Fruit fly (Drosophila melanogaster) whole organism, pupa: Measurements from ENCODE around the gene CG31111.

Experiments
- CG10348 ChIP-seq: fragments of 200-800 bp; sonication (Bioruptor generic); IDR thresholded peaks from 2 replicates; pipeline ENCODE4 v1.3.6; 2022; ENCODE audit warnings: missing biosample characterization, missing genetic modification characterization
- CG12605 ChIP-seq: fragments of 200-800 bp; sonication (Bioruptor generic); IDR thresholded peaks from 2 replicates; pipeline ENCODE4 v1.3.6; 2022; ENCODE audit warnings: missing biosample characterization, missing genetic modification characterization
- CG13204 ChIP-seq: fragments of 200-800 bp; sonication (Bioruptor generic); optimal IDR thresholded peaks from 2 replicates; lab custom pipeline; 2018; ENCODE audit warnings: missing biosample characterization, mild to moderate bottlenecking, missing genetic modification characterization, moderate library complexity
- CG14655 ChIP-seq: fragments of 200-800 bp; sonication (Bioruptor generic); optimal IDR thresholded peaks from 3 replicates; lab custom pipeline; 2017; ENCODE audit warnings: mild to moderate bottlenecking, missing biosample characterization, missing genetic modification reagents, missing genetic modification characterization
- CG15710 ChIP-seq: fragments of 200-800 bp; sonication (Bioruptor generic); optimal IDR thresholded peaks from 2 replicates; lab custom pipeline; 2018; ENCODE audit warnings: missing biosample characterization, mild to moderate bottlenecking, missing genetic modification characterization, moderate library complexity
- CG17806 ChIP-seq: fragments of 200-800 bp; sonication (Bioruptor generic); optimal IDR thresholded peaks from 2 replicates; lab custom pipeline; 2018; ENCODE audit warnings: missing biosample characterization, mild to moderate bottlenecking, missing genetic modification characterization, moderate library complexity
- CG32121 ChIP-seq: fragments of 200-800 bp; sonication (Bioruptor generic); IDR thresholded peaks from 2 replicates; pipeline ENCODE4 v1.3.6; 2022; ENCODE audit warnings: missing biosample characterization, missing genetic modification characterization
- CG34367 ChIP-seq: fragments of 200-800 bp; sonication (Bioruptor generic); optimal IDR thresholded peaks from 2 replicates; lab custom pipeline; 2018; ENCODE audit warnings: missing biosample characterization, mild to moderate bottlenecking, missing genetic modification characterization
- CG4496 ChIP-seq: fragments of 200-800 bp; sonication (Bioruptor generic); IDR thresholded peaks from 3 replicates; pipeline ENCODE4 v1.3.6; 2022; ENCODE audit warnings: missing biosample characterization, missing genetic modification characterization
- CG8159 ChIP-seq: fragments of 200-800 bp; sonication (Bioruptor generic); optimal IDR thresholded peaks from 3 replicates; lab custom pipeline; 2018; ENCODE audit warnings: missing biosample characterization, mild to moderate bottlenecking, missing genetic modification characterization, moderate library complexity
- CG8301 ChIP-seq: fragments of 200-800 bp; sonication (Bioruptor generic); optimal IDR thresholded peaks from 2 replicates; lab custom pipeline; 2018; ENCODE audit warnings: missing biosample characterization, mild to moderate bottlenecking, missing genetic modification characterization
- CG9948 ChIP-seq: fragments of 200-800 bp; sonication (Bioruptor generic); optimal IDR thresholded peaks from 2 replicates; lab custom pipeline; 2018; ENCODE audit warnings: missing biosample characterization, mild to moderate bottlenecking, missing genetic modification characterization, moderate library complexity
- D1 ChIP-seq: fragments of 200-800 bp; sonication (Bioruptor generic); optimal IDR thresholded peaks from 2 replicates; lab custom pipeline; 2018; ENCODE audit warnings: missing biosample characterization, mild to moderate bottlenecking, missing genetic modification characterization, moderate library complexity
- EcR ChIP-seq: fragments of 200-800 bp; sonication (Bioruptor generic); optimal IDR thresholded peaks from 3 replicates; lab custom pipeline; 2019; ENCODE audit warnings: missing biosample characterization, missing genetic modification characterization, mild to moderate bottlenecking, moderate library complexity, missing genetic modification reagents
- Ets98B ChIP-seq: fragments of 200-800 bp; sonication (Bioruptor generic); IDR thresholded peaks from 2 replicates; pipeline ENCODE4 v1.3.6; 2022; ENCODE audit warnings: missing biosample characterization, missing genetic modification characterization
- Pif1A ChIP-seq: fragments of 200-800 bp; sonication (Bioruptor generic); optimal IDR thresholded peaks from 3 replicates; lab custom pipeline; 2016; ENCODE audit warnings: missing biosample characterization, missing genetic modification characterization
- Pif1B ChIP-seq: fragments of 200-800 bp; sonication (Bioruptor generic); optimal IDR thresholded peaks from 3 replicates; lab custom pipeline; 2016; ENCODE audit warnings: missing biosample characterization, missing genetic modification characterization
- Snoo ChIP-seq: fragments of 200-800 bp; sonication (Bioruptor generic); optimal IDR thresholded peaks from 3 replicates; lab custom pipeline; 2017; ENCODE audit warnings: missing biosample characterization, mild to moderate bottlenecking, missing genetic modification characterization, inconsistent platforms
- fd96Ca ChIP-seq: fragments of 200-800 bp; sonication (Bioruptor generic); IDR thresholded peaks from 3 replicates; pipeline ENCODE4 v1.3.6; 2022; ENCODE audit warnings: missing biosample characterization, missing genetic modification characterization
- gl ChIP-seq: fragments of 200-800 bp; sonication (Bioruptor generic); optimal IDR thresholded peaks from 2 replicates; lab custom pipeline; 2018; ENCODE audit warnings: missing biosample characterization, mild to moderate bottlenecking, missing genetic modification characterization
- rn ChIP-seq: fragments of 200-800 bp; sonication (Bioruptor generic); IDR thresholded peaks from 2 replicates; pipeline ENCODE4 v1.3.6; 2022; ENCODE audit warnings: missing biosample characterization, missing genetic modification characterization

Gene CG31111

DNA sequence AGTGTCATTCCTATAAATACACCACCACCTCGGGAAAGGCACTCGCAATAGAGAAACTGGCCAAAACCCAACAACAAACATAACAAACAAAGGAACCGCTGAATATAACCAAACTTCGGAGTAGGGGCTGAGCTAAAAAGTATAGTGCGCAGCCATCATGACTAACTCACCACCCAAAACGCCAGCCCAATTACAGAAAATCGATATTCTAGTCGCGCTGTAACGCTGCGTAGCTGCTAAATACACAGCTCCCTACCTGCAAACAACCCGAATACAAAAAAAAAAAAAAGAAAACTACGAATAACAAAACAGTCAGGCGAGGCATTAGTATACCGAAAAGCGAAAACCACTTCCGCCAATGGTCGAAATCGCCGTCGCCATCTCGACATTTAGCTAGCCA lies 5.3 kb downstream of the CG31111 start:
- no peak for TF ChIP-seq CG13204 (GFP tag; lab: Kevin White, UChicago)
- TF ChIP-seq CG14655, result no peak
- no peak for TF ChIP-seq CG8159
- TF ChIP-seq Pif1A (GFP tag; lab: Kevin White, UChicago), result no peak
- no peak for TF ChIP-seq CG32121 (GFP tag; lab: Robert Waterston, UW)
- TF ChIP-seq Pif1B (GFP tag; lab: Kevin White, UChicago), result no peak
- no peak for TF ChIP-seq CG12605

DNA sequence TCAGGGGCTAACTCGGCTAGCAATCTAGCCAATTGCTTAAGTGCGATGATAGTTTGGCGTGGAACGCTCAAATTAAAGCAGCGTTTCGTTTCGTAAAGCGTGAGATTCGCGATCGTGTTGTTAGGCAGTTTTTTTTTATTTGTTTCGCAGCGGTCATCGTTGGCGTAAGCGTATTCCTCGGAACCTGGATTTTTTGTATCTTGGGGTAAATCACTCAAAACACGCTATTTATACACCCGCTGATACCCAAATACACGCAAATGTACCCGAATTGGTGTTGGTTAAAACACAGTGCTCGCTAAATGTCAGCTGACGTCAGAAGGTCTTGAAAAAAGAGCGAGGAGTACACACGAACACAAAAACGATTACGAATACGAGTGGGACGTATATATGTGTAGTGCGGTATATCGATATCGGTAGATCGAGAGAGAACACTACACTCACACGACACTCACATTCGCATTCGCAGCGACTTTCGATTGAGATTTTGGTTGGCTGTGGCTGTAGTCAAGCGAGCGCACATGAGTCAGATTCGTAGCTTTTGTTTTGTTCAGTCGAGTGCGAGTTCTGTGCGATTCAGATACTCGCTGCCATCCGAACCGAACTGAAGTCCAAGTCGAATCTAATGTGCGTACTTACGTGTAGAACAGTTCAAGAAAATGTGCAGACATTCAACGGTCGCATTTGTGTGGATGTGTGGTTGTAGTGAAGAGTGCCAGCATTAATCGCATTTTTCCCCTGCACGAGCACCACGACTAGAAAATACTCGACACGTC lies 6.0 kb downstream of the CG31111 start:
- TF ChIP-seq Pif1A (GFP tag; lab: Kevin White, UChicago), result no peak
- peak; percentile 59 for TF ChIP-seq Pif1B (GFP tag; lab: Kevin White, UChicago)
- no peak for TF ChIP-seq CG13204 (GFP tag; lab: Kevin White, UChicago)
- no peak for TF ChIP-seq fd96Ca (GFP tag; lab: Robert Waterston, UW)
- no peak for TF ChIP-seq CG34367 (tag; lab: Kevin White, UChicago)
- no peak for TF ChIP-seq CG8159
- TF ChIP-seq CG4496, result no peak
- no peak for TF ChIP-seq rn (GFP tag; lab: Robert Waterston, UW)
- TF ChIP-seq CG10348 (GFP tag; lab: Robert Waterston, UW), result no peak
- TF ChIP-seq CG15710, result peak; percentile 11
- TF ChIP-seq CG12605, result no peak
- peak; percentile 44 for TF ChIP-seq gl (tag; lab: Kevin White, UChicago)
- peak; percentile 39 for TF ChIP-seq Snoo (tag; lab: Kevin White, UChicago)
- TF ChIP-seq EcR, result peak; percentile 72
- no peak for TF ChIP-seq CG9948
- TF ChIP-seq Ets98B (GFP tag; lab: Robert Waterston, UW), result no peak
- no peak for TF ChIP-seq CG32121 (GFP tag; lab: Robert Waterston, UW)
- no peak for TF ChIP-seq CG14655
- TF ChIP-seq CG17806 (tag; lab: Kevin White, UChicago), result peak; percentile 13
- no peak for TF ChIP-seq D1
- peak; percentile 5 for TF ChIP-seq CG8301 (tag; lab: Kevin White, UChicago)

dm6 chr3R:25049383-25049741 lies 6.6 kb downstream of the CG31111 start, which contains the start of gene CG11791:
Gene CG11791 (plus strand): TSS chr3R:25049616.
- TF ChIP-seq rn (GFP tag; lab: Robert Waterston, UW), result no peak
- no peak for TF ChIP-seq Pif1B (GFP tag; lab: Kevin White, UChicago)
- TF ChIP-seq D1, result no peak
- TF ChIP-seq CG4496, result no peak
- no peak for TF ChIP-seq CG10348 (GFP tag; lab: Robert Waterston, UW)
- TF ChIP-seq CG12605, result no peak
- TF ChIP-seq fd96Ca (GFP tag; lab: Robert Waterston, UW), result no peak
- TF ChIP-seq CG32121 (GFP tag; lab: Robert Waterston, UW), result no peak
- TF ChIP-seq Ets98B (GFP tag; lab: Robert Waterston, UW), result no peak
- no peak for TF ChIP-seq CG34367 (tag; lab: Kevin White, UChicago)
- no peak for TF ChIP-seq EcR
- no peak for TF ChIP-seq CG14655

DNA sequence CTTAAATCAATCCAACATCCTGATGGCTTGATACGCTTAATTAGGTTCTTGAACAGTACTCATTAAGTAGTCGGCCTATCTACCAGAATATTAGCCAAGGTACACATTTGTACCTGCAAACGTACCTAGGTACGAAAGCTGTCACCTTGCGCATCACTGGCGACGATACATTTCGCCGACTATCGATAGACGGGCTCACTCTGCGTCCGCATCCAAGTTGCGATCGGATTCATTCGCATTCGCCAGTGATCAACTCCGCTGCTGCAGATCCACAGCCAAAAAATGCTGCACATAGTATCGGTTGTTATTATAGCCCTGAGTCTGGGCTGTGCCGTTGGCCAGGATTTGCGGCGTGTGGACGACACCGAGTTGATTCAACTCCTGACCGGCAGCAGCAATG lies 8.5 kb downstream of the CG31111 start, which contains the start of gene CG11790:
Gene CG11790, plus strand, starts transcription at position 203 of the 400 bp plus-strand sequence.
- no peak for TF ChIP-seq CG12605
- TF ChIP-seq Snoo (tag; lab: Kevin White, UChicago), result no peak
- no peak for TF ChIP-seq CG9948
- 0 out of 3 replicates have a peak, but pooled peaks have one; percentile 31 for TF ChIP-seq CG4496
- peak; percentile 15; the same call in 1 of the 2 replicates for TF ChIP-seq CG32121 (GFP tag; lab: Robert Waterston, UW)
- TF ChIP-seq, all 21 proteins: peak for 2

- TF ChIP-seq CG12605 (no peak), CG14655 (no peak), CG8159 (no peak), EcR (no peak), CG13204 (GFP tag; lab: Kevin White, UChicago) (no peak), gl (tag; lab: Kevin White, UChicago) (no peak), CG8301 (tag; lab: Kevin White, UChicago) (no peak), fd96Ca (GFP tag; lab: Robert Waterston, UW) (no peak), CG9948 (no peak)
Measured at dm6 chr3R:25046023-25046422, 10.0 kb downstream of the CG31111 start, which contains the start of gene CG11786. Gene CG11786 (plus strand): TSS chr3R:25046323.

DNA sequence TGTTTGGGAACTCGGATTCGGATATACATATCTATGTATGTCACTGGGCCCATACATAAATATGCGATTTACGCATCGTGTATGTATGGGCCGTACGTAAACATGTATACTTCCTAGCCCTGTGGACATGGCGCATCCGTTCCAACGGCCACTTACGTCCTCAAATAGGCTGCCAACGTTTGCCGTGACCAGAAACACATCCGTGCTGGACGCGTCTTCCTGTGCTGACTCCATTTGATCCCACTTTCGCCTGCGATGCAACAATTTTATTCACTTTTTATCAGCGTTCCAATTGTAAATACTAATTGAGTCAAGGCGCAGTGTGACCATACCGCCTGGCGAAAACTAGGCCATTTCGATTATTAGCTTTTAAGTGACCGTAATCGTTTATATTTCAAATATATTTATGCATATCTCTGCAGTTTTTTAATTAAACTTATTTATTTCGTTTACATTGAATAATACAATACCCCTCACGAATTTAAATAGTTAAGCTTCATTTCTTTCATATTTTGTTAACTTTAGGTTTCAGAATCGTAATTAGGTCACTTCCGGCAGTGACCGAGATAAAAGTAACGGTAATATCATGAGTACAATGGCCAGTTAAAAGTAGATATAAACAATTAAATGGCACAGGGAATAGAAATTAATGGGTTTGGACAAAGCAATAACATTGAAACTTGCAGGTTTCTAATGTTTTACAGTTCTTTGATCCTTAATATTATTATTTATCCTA lies 11.0 kb downstream of the CG31111 start, which contains the start of gene 5PtaseI:
Gene 5PtaseI, minus strand, starts transcription at position 336 of the 736 bp plus-strand sequence.
- TF ChIP-seq rn (GFP tag; lab: Robert Waterston, UW), result no peak
- TF ChIP-seq CG4496, result no peak
- TF ChIP-seq CG9948, result no peak
- no peak for TF ChIP-seq Pif1B (GFP tag; lab: Kevin White, UChicago)
